Fruit fly (Drosophila melanogaster) whole organism, embryonic: ENCODE data around the gene NaPi-III.

Experiments
- ATbp ChIP-seq: fragments of 200-800 bp; sonication (Bioruptor generic); optimal IDR thresholded peaks from 2 replicates; lab custom pipeline; 2017; ENCODE audit warnings: missing biosample characterization, mild to moderate bottlenecking, missing genetic modification characterization, missing genetic modification reagents
- CG10565 ChIP-seq: fragments of 200-800 bp; sonication (Bioruptor generic); optimal IDR thresholded peaks from 3 replicates; lab custom pipeline; 2016; ENCODE audit warnings: missing biosample characterization, mild to moderate bottlenecking, missing genetic modification characterization
- CG12236 ChIP-seq: fragments of 200-800 bp; sonication (Bioruptor generic); optimal IDR thresholded peaks from 2 replicates; lab custom pipeline; 2016; ENCODE audit warnings: missing biosample characterization, missing genetic modification characterization
- CG12942 ChIP-seq: fragments of 200-800 bp; sonication (Bioruptor generic); optimal IDR thresholded peaks from 3 replicates; lab custom pipeline; 2016; ENCODE audit warnings: missing biosample characterization, missing genetic modification characterization
- CG14014 ChIP-seq: fragments of 200-800 bp; sonication (Bioruptor generic); IDR thresholded peaks from 2 replicates; pipeline ENCODE4 v1.3.6; 2022; ENCODE audit warnings: missing biosample characterization, missing genetic modification characterization
- CG14667 ChIP-seq: fragments of 200-800 bp; sonication (Bioruptor generic); IDR thresholded peaks from 2 replicates; pipeline ENCODE4 v1.3.6; 2022; ENCODE audit warnings: missing biosample characterization, missing genetic modification characterization
- CG15479 ChIP-seq: fragments of 200-800 bp; sonication (Bioruptor generic); optimal IDR thresholded peaks from 3 replicates; lab custom pipeline; 2019; ENCODE audit warnings: missing biosample characterization, mild to moderate bottlenecking, missing genetic modification characterization, moderate library complexity
- CG1792 ChIP-seq: fragments of 200-800 bp; sonication (Bioruptor generic); optimal IDR thresholded peaks from 2 replicates; lab custom pipeline; 2016; ENCODE audit warnings: missing biosample characterization, missing genetic modification characterization
- CG18011 ChIP-seq: fragments of 200-800 bp; sonication (Bioruptor generic); optimal IDR thresholded peaks from 2 replicates; lab custom pipeline; 2017; ENCODE audit warnings: missing biosample characterization, missing genetic modification characterization, mild to moderate bottlenecking, moderate library complexity, missing genotype
- CG32767 ChIP-seq: fragments of 200-800 bp; sonication (Bioruptor generic); IDR thresholded peaks from 2 replicates; pipeline ENCODE4 v1.3.6; 2022; ENCODE audit warnings: missing biosample characterization, missing genetic modification characterization
- CG43689 ChIP-seq: fragments of 200-800 bp; sonication (Bioruptor generic); IDR thresholded peaks from 2 replicates; pipeline ENCODE4 v1.3.6; 2022; ENCODE audit warnings: missing biosample characterization, missing genetic modification characterization
- CG4730 ChIP-seq: fragments of 200-800 bp; sonication (Bioruptor generic); IDR thresholded peaks from 2 replicates; pipeline ENCODE4 v1.3.6; 2022; ENCODE audit warnings: missing biosample characterization, missing genetic modification characterization
- CG4854 ChIP-seq: fragments of 200-800 bp; sonication (Bioruptor generic); optimal IDR thresholded peaks from 2 replicates; lab custom pipeline; 2016; ENCODE audit warnings: missing biosample characterization, missing genetic modification characterization, inconsistent platforms
- CG6654 ChIP-seq: fragments of 200-800 bp; sonication (Bioruptor generic); optimal IDR thresholded peaks from 2 replicates; lab custom pipeline; 2017; ENCODE audit warnings: missing biosample characterization, mild to moderate bottlenecking, missing genetic modification characterization
- CG7556 ChIP-seq: fragments of 200-800 bp; sonication (Bioruptor generic); optimal IDR thresholded peaks from 2 replicates; lab custom pipeline; 2017; ENCODE audit warnings: missing biosample characterization, mild to moderate bottlenecking, missing genetic modification characterization
- CG8924 ChIP-seq: fragments of 200-800 bp; optimal IDR thresholded peaks from 3 replicates; lab custom pipeline; 2019; ENCODE audit warnings: missing biosample characterization, mild to moderate bottlenecking, missing genetic modification characterization, moderate library complexity
- CG8944 ChIP-seq: fragments of 200-800 bp; sonication (Bioruptor generic); optimal IDR thresholded peaks from 3 replicates; lab custom pipeline; 2016; ENCODE audit warnings: missing biosample characterization, missing genetic modification characterization
- CG9215 ChIP-seq: fragments of 200-800 bp; sonication (Bioruptor generic); IDR thresholded peaks from 2 replicates; pipeline ENCODE4 v1.3.6; 2022; ENCODE audit warnings: missing biosample characterization, missing genetic modification characterization
- CG9727 ChIP-seq: fragments of 200-800 bp; sonication (Bioruptor generic); optimal IDR thresholded peaks from 3 replicates; lab custom pipeline; 2017; ENCODE audit warnings: missing biosample characterization, mild to moderate bottlenecking, missing genetic modification characterization
- CHES-1-like ChIP-seq: fragments of 200-800 bp; sonication (Bioruptor generic); optimal IDR thresholded peaks from 2 replicates; lab custom pipeline; 2016; ENCODE audit warnings: missing biosample characterization, missing genetic modification characterization
- Dll ChIP-seq: fragments of 200-800 bp; sonication (Bioruptor generic); IDR thresholded peaks from 4 replicates; pipeline ENCODE4 v1.3.6; 2022; ENCODE audit warnings: missing biosample characterization, missing genetic modification characterization; ENCODE audit not compliant: partially characterized antibody
- Eip74EF ChIP-seq, 2 experiments: fragments of 200-800 bp in 1 of 2; fragments of >200 bp in 1 of 2; sonication (Bioruptor generic) in 1 of 2; optimal IDR thresholded peaks; 2 replicates each; lab custom pipeline; 2017 to 2019; ENCODE audit warnings: missing biosample characterization in 2 of 2, missing genetic modification characterization in 2 of 2, mild to moderate bottlenecking in 1 of 2, moderate library complexity in 1 of 2
- MTF-1 ChIP-seq: fragments of 200-800 bp; sonication (Bioruptor generic); optimal IDR thresholded peaks from 2 replicates; lab custom pipeline; 2018; ENCODE audit warnings: missing biosample characterization, mild to moderate bottlenecking, missing genetic modification characterization, borderline replicate concordance
- NFAT ChIP-seq: fragments of 200-800 bp; sonication (Bioruptor generic); IDR thresholded peaks from 2 replicates; pipeline ENCODE4 v1.3.6; 2022; ENCODE audit warnings: missing biosample characterization, missing genetic modification characterization
- Oaz ChIP-seq: fragments of 200-800 bp; sonication (Bioruptor generic); IDR thresholded peaks from 2 replicates; pipeline ENCODE4 v1.3.6; 2022; ENCODE audit warnings: missing biosample characterization, missing genetic modification characterization
- Sin3A ChIP-seq: fragments of >200 bp; optimal IDR thresholded peaks from 2 replicates; lab custom pipeline; 2018
- Ssrp ChIP-seq: fragments of 200-800 bp; sonication (Bioruptor generic); optimal IDR thresholded peaks from 2 replicates; lab custom pipeline; 2018; ENCODE audit warnings: missing biosample characterization, mild to moderate bottlenecking, missing genetic modification characterization, moderate library complexity
- Xrp1 ChIP-seq: fragments of 200-800 bp; sonication (Bioruptor generic); IDR thresholded peaks from 2 replicates; pipeline ENCODE4 v1.3.6; 2022; ENCODE audit warnings: missing biosample characterization, missing genetic modification characterization
- amos ChIP-seq: fragments of 200-800 bp; sonication (Bioruptor generic); IDR thresholded peaks from 2 replicates; pipeline ENCODE4 v1.3.6; 2022; ENCODE audit warnings: missing biosample characterization, missing genetic modification characterization; ENCODE audit not compliant: partially characterized antibody
- croc ChIP-seq: fragments of 200-800 bp; sonication (Bioruptor generic); conservative IDR thresholded peaks from 3 replicates; pipeline ENCODE4 v1.3.6; 2022; ENCODE audit warnings: missing biosample characterization, missing genetic modification characterization
- da ChIP-seq: fragments of 200-800 bp; sonication (Bioruptor generic); optimal IDR thresholded peaks from 2 replicates; lab custom pipeline; 2016; ENCODE audit warnings: missing biosample characterization, missing genetic modification characterization
- eve ChIP-seq, 2 experiments: fragments of >200 bp; optimal IDR thresholded peaks; 2 replicates each; lab custom pipeline; 2017; ENCODE audit warnings: missing biosample characterization in 2 of 2, missing genetic modification characterization in 2 of 2
- exex ChIP-seq: fragments of 200-800 bp; sonication (Bioruptor generic); optimal IDR thresholded peaks from 4 replicates; lab custom pipeline; 2018; ENCODE audit warnings: missing biosample characterization, mild to moderate bottlenecking, missing genetic modification characterization, moderate library complexity
- fd3F ChIP-seq: fragments of 200-800 bp; sonication (Bioruptor generic); optimal IDR thresholded peaks from 2 replicates; lab custom pipeline; 2018; ENCODE audit warnings: missing biosample characterization, mild to moderate bottlenecking, missing genetic modification characterization, moderate library complexity
- ham ChIP-seq: fragments of 200-800 bp; sonication (Bioruptor generic); IDR thresholded peaks from 2 replicates; pipeline ENCODE4 v1.3.6; 2022; ENCODE audit warnings: missing biosample characterization, missing genetic modification characterization
- jumu ChIP-seq: fragments of 200-800 bp; sonication (Bioruptor generic); optimal IDR thresholded peaks from 3 replicates; lab custom pipeline; 2016; ENCODE audit warnings: missing biosample characterization, missing genetic modification characterization
- knrl ChIP-seq: fragments of 200-800 bp; sonication (Bioruptor generic); IDR thresholded peaks from 3 replicates; pipeline ENCODE4 v1.3.6; 2022; ENCODE audit warnings: missing biosample characterization, missing genetic modification characterization; ENCODE audit not compliant: partially characterized antibody
- otp ChIP-seq: fragments of 200-800 bp; sonication (Bioruptor generic); IDR thresholded peaks from 3 replicates; pipeline ENCODE4, ENCODE4 v1.3.6; 2022; ENCODE audit warnings: missing biosample characterization, missing genetic modification characterization
- pho ChIP-seq: fragments of 200-800 bp; sonication (Bioruptor generic); optimal IDR thresholded peaks from 2 replicates; lab custom pipeline; 2016; ENCODE audit warnings: missing biosample characterization, missing genetic modification characterization
- ranshi ChIP-seq: fragments of 200-800 bp; sonication (Bioruptor generic); IDR thresholded peaks from 2 replicates; pipeline ENCODE4 v1.3.6; 2022; ENCODE audit warnings: missing biosample characterization, missing genetic modification characterization
- rib ChIP-seq: fragments of 200-800 bp; sonication (Bioruptor generic); IDR thresholded peaks from 2 replicates; pipeline ENCODE4 v1.3.6; 2022; ENCODE audit warnings: missing biosample characterization, missing genetic modification characterization
- sc ChIP-seq, 3 experiments: fragments of >200 bp in 2 of 3; fragments of 200-800 bp in 1 of 3; sonication (Bioruptor generic) in 1 of 3; optimal IDR thresholded peaks; 2 replicates in 2 of 3; 3 replicates in 1 of 3; lab custom pipeline; 2017; ENCODE audit warnings: mild to moderate bottlenecking in 1 of 3, missing biosample characterization in 1 of 3, missing genetic modification characterization in 1 of 3, missing genetic modification reagents in 1 of 3
- sens ChIP-seq: fragments of 200-800 bp; sonication (Bioruptor generic); peaks from one replicate; lab custom pipeline; 2016; ENCODE audit warnings: missing biosample characterization, missing genetic modification characterization
- sima ChIP-seq: fragments of 200-800 bp; sonication (Bioruptor generic); optimal IDR thresholded peaks from 2 replicates; lab custom pipeline; 2016; ENCODE audit warnings: missing biosample characterization, missing genetic modification characterization
- slou ChIP-seq: fragments of 200-800 bp; sonication (Bioruptor generic); optimal IDR thresholded peaks from 3 replicates; lab custom pipeline; 2016; ENCODE audit warnings: missing biosample characterization, missing genetic modification characterization
- sna ChIP-seq: fragments of 200-800 bp; sonication (Bioruptor generic); IDR thresholded peaks from 2 replicates; pipeline ENCODE4 v1.3.6; 2022; ENCODE audit warnings: missing biosample characterization, missing genetic modification characterization; ENCODE audit not compliant: partially characterized antibody
- ttk ChIP-seq: fragments of 200-800 bp; sonication (Bioruptor generic); IDR thresholded peaks from 2 replicates; pipeline ENCODE4 v2.1.2; 2022; ENCODE audit warnings: missing biosample characterization, missing genetic modification characterization
- z ChIP-seq: fragments of 200-800 bp; sonication (Bioruptor generic); IDR thresholded peaks from 3 replicates; pipeline ENCODE4 v1.3.6; 2022; ENCODE audit warnings: missing biosample characterization, missing genetic modification characterization
- zen2 ChIP-seq: fragments of 200-800 bp; sonication (Bioruptor generic); IDR thresholded peaks from 3 replicates; pipeline ENCODE4 v1.3.6; 2022; ENCODE audit warnings: missing biosample characterization, missing genetic modification characterization; ENCODE audit not compliant: partially characterized antibody

The NaPi-III gene

dm6 chr3L:11119901-11120418 lies 3.2 kb upstream of the NaPi-III start (continued):
- TF ChIP-seq ttk (GFP tag; lab: Robert Waterston, UW) (no peak), CG9727 (GFP tag; lab: Kevin White, UChicago) (peak; percentile 12), CG18011 (GFP tag; lab: Kevin White, UChicago) (no peak), NFAT (GFP tag; lab: Robert Waterston, UW) (peak; percentile 6; the same call in 1 of the 2 replicates), CG14014 (GFP tag; lab: Robert Waterston, UW) (no peak), pho (GFP tag; lab: Kevin White, UChicago) (no peak), jumu (GFP tag; lab: Kevin White, UChicago) (peak; percentile 14), CG6654 (no peak), ranshi (GFP tag; lab: Robert Waterston, UW) (no peak), z (peak; percentile 40; the same call in 1 of the 3 replicates), Sin3A (lab: Kevin White, UChicago) (no peak), Xrp1 (GFP tag; lab: Robert Waterston, UW) (no peak; the same call in 1 of the 2 replicates), CG15479 (GFP tag; lab: Kevin White, UChicago) (peak; percentile 77), da (GFP tag; lab: Kevin White, UChicago) (no peak), slou (GFP tag; lab: Kevin White, UChicago) (no peak), CG9215 (GFP tag; lab: Robert Waterston, UW) (no peak), fd3F (GFP tag; lab: Kevin White, UChicago) (no peak), sens (no peak), CG12942 (no peak), exex (tag; lab: Kevin White, UChicago) (no peak), eve (GFP tag; optimal IDR thresholded peaks at IDR 0.05; lab: Kevin White, UChicago) (no peak), sc (optimal IDR thresholded peaks at IDR 0.05; lab: Kevin White, UChicago) (no peak), sc (GFP tag; optimal IDR thresholded peaks at IDR 0.05; lab: Kevin White, UChicago) (peak; percentile 42), Dll (GFP tag; lab: Robert Waterston, UW) (no peak), zen2 (GFP tag; lab: Robert Waterston, UW) (no peak), CG8944 (GFP tag; lab: Kevin White, UChicago) (no peak)

- TF ChIP-seq knrl (GFP tag; lab: Robert Waterston, UW) (0 out of 3 replicates have a peak, but pooled peaks have one; percentile 27), CG32767 (GFP tag; lab: Robert Waterston, UW) (peak; percentile 82), eve (GFP tag; optimal IDR thresholded peaks at IDR 0.05; lab: Kevin White, UChicago) (no peak), CG14667 (GFP tag; lab: Robert Waterston, UW) (no peak), rib (0 out of 2 replicates have a peak, but pooled peaks have one; percentile 10), CG4730 (GFP tag; lab: Robert Waterston, UW) (no peak), Ssrp (tag; lab: Kevin White, UChicago) (no peak), CG4854 (GFP tag; lab: Kevin White, UChicago) (no peak), CG12236 (GFP tag; lab: Kevin White, UChicago) (no peak), ttk (GFP tag; lab: Robert Waterston, UW) (no peak), Eip74EF (GFP tag; optimal IDR thresholded peaks at IDR 0.05; lab: Kevin White, UChicago) (no peak), otp (GFP tag; lab: Robert Waterston, UW) (no peak), croc (no peak), CG43689 (GFP tag; lab: Robert Waterston, UW) (no peak), CG8944 (GFP tag; lab: Kevin White, UChicago) (no peak), CG8924 (tag; lab: Kevin White, UChicago) (peak; percentile 21), sima (no peak), CG1792 (GFP tag; lab: Kevin White, UChicago) (no peak), sna (no peak), fd3F (GFP tag; lab: Kevin White, UChicago) (no peak), Oaz (GFP tag; lab: Robert Waterston, UW) (no peak), CG10565 (GFP tag; lab: Kevin White, UChicago) (no peak), ham (no peak), MTF-1 (GFP tag; lab: Kevin White, UChicago) (peak; percentile 55), ATbp (GFP tag; lab: Kevin White, UChicago) (no peak), CG7556 (GFP tag; lab: Kevin White, UChicago) (no peak), CHES-1-like (GFP tag; lab: Kevin White, UChicago) (peak; percentile 40), amos (GFP tag; lab: Robert Waterston, UW) (peak; percentile 49; the same call in 1 of the 2 replicates)
These were observed 2.7 kb upstream of the NaPi-III start, which contains the start of the genes FoxK and mRpL2 for dm6 chr3L:11120419-11120958. FoxK (minus strand) TSS chr3L:11120783. mRpL2 (plus strand) TSS chr3L:11120847.
